Worm (Caenorhabditis elegans) whole organism, L4/young adult: ENCODE results near the gene K09H11.4.

Experiments
- W03F9.2 ChIP-seq: fragments of 150-350 bp; optimal IDR thresholded peaks from 2 replicates; lab custom pipeline; 2014; ENCODE audit warnings: missing biosample characterization, missing genetic modification characterization
- dao-5 ChIP-seq: sonication (generic microtip); optimal IDR thresholded peaks from 2 replicates; lab custom pipeline; 2016; ENCODE audit warnings: missing genotype, missing genetic modification characterization, moderate library complexity, missing compliant biosample characterization
- him-1 ChIP-seq: sonication (generic microtip); optimal IDR thresholded peaks from 2 replicates; lab custom pipeline; 2016; ENCODE audit warnings: missing genotype, missing genetic modification reagents, missing genetic modification characterization, missing compliant biosample characterization

DNA sequence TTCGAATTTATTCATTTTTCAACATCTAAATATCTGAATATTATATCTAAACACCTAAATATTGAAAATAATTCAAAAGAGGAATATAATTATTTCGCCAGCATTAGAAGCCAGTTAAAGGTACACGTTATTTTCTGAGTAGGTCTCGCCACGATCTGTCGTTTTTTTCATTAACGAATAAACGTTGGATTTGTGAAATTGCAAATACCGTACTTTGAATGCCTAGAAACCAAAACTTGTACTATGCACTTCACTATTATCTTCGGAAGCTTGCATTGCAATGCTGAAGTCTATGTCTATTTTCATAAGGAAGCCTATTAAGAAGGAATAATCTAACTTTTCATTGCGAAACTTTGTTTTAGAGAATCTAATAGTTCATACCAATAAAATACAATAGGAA, 46.1 kb upstream of the K09H11.4 start:
- TF ChIP-seq him-1 (tag; lab: Kevin White, UChicago) (no peak), dao-5 (no peak), W03F9.2 (tag; lab: Kevin White, UChicago) (no peak)
